Fruit fly (Drosophila melanogaster) whole organism, embryonic: ENCODE measurements around the gene scaf6.

Experiments used
- ATbp ChIP-seq: fragments of 200-800 bp; sonication (Bioruptor generic); optimal IDR thresholded peaks from 2 replicates; lab custom pipeline; 2017; ENCODE audit warnings: missing biosample characterization, mild to moderate bottlenecking, missing genetic modification characterization, missing genetic modification reagents
- Bteb2 ChIP-seq: fragments of 200-800 bp; sonication (Bioruptor generic); optimal IDR thresholded peaks from 2 replicates; lab custom pipeline; 2016; ENCODE audit warnings: missing biosample characterization, missing genetic modification characterization
- CG10209 ChIP-seq: fragments of 200-800 bp; sonication (Bioruptor generic); optimal IDR thresholded peaks from 3 replicates; lab custom pipeline; 2017; ENCODE audit warnings: missing biosample characterization, mild to moderate bottlenecking, missing genetic modification characterization, missing genetic modification reagents
- CG10366 ChIP-seq: fragments of 200-800 bp; sonication (Bioruptor generic); IDR thresholded peaks from 2 replicates; pipeline ENCODE4 v1.3.6; 2022; ENCODE audit warnings: missing biosample characterization, missing genetic modification characterization
- CG10979 ChIP-seq: fragments of 200-800 bp; sonication (Bioruptor generic); optimal IDR thresholded peaks from 2 replicates; lab custom pipeline; 2018; ENCODE audit warnings: missing biosample characterization, mild to moderate bottlenecking, missing genetic modification characterization, moderate library complexity
- CG11085 ChIP-seq: fragments of 200-800 bp; sonication (Bioruptor generic); IDR thresholded peaks from 2 replicates; pipeline ENCODE4 v1.3.6; 2022; ENCODE audit warnings: missing biosample characterization, missing genetic modification characterization
- CG11696 ChIP-seq: fragments of 200-800 bp; sonication (Bioruptor generic); IDR thresholded peaks from 2 replicates; pipeline ENCODE4 v1.3.6; 2022; ENCODE audit warnings: missing biosample characterization, missing genetic modification characterization
- CG12104 ChIP-seq: fragments of 200-800 bp; sonication (Bioruptor generic); optimal IDR thresholded peaks from 3 replicates; lab custom pipeline; 2016; ENCODE audit warnings: missing biosample characterization, missing genetic modification characterization
- CG1233 ChIP-seq: fragments of 200-800 bp; sonication (Bioruptor generic); optimal IDR thresholded peaks from 4 replicates; lab custom pipeline; 2018; ENCODE audit warnings: missing biosample characterization, mild to moderate bottlenecking, missing genetic modification characterization
- CG12391 ChIP-seq: fragments of 200-800 bp; sonication (Bioruptor generic); optimal IDR thresholded peaks from 3 replicates; lab custom pipeline; 2018; ENCODE audit warnings: missing biosample characterization, mild to moderate bottlenecking, missing genetic modification characterization, moderate library complexity
- CG12659 ChIP-seq: fragments of 200-800 bp; sonication (Bioruptor generic); optimal IDR thresholded peaks from 3 replicates; lab custom pipeline; 2017; ENCODE audit warnings: mild to moderate bottlenecking, missing biosample characterization, missing genetic modification reagents, missing genetic modification characterization
- CG13424 ChIP-seq: fragments of 200-800 bp; sonication (Bioruptor generic); optimal IDR thresholded peaks from 2 replicates; lab custom pipeline; 2019; ENCODE audit warnings: missing biosample characterization, mild to moderate bottlenecking, missing genetic modification characterization, moderate library complexity
- CG17359 ChIP-seq: fragments of 200-800 bp; sonication (Bioruptor generic); optimal IDR thresholded peaks from 3 replicates; lab custom pipeline; 2018; ENCODE audit warnings: missing biosample characterization, mild to moderate bottlenecking, missing genetic modification characterization, moderate library complexity
- CG17385 ChIP-seq: fragments of 200-800 bp; sonication (Bioruptor generic); optimal IDR thresholded peaks from 3 replicates; lab custom pipeline; 2018; ENCODE audit warnings: missing biosample characterization, mild to moderate bottlenecking, missing genetic modification characterization
- CG34422 ChIP-seq: fragments of 200-800 bp; sonication (Bioruptor generic); IDR thresholded peaks from 3 replicates; pipeline ENCODE4 v1.3.6; 2022; ENCODE audit warnings: missing biosample characterization, missing genetic modification characterization
- CG6272 ChIP-seq: fragments of 200-800 bp; sonication (Bioruptor generic); IDR thresholded peaks from 2 replicates; pipeline ENCODE4 v1.3.6; 2022; ENCODE audit warnings: missing biosample characterization, missing genetic modification characterization
- CG6765 ChIP-seq: fragments of 200-800 bp; sonication (Bioruptor generic); optimal IDR thresholded peaks from 3 replicates; lab custom pipeline; 2017; ENCODE audit warnings: missing biosample characterization, mild to moderate bottlenecking, missing genetic modification characterization
- CG6854 ChIP-seq: fragments of 200-800 bp; sonication (Bioruptor generic); optimal IDR thresholded peaks from 3 replicates; lab custom pipeline; 2017; ENCODE audit warnings: missing biosample characterization, mild to moderate bottlenecking, missing genetic modification characterization
- CG7745 ChIP-seq: fragments of 200-800 bp; sonication (Bioruptor generic); optimal IDR thresholded peaks from 2 replicates; lab custom pipeline; 2018; ENCODE audit warnings: missing biosample characterization, mild to moderate bottlenecking, missing genetic modification characterization, moderate library complexity
- CG8290 ChIP-seq, 3 experiments: fragments of 200-800 bp; sonication (Bioruptor generic); optimal IDR thresholded peaks; 2 replicates each; lab custom pipeline; 2016 to 2019; ENCODE audit warnings: missing biosample characterization in 3 of 3, missing genetic modification characterization in 3 of 3, mild to moderate bottlenecking in 2 of 3, moderate library complexity in 1 of 3
- CG8944 ChIP-seq: fragments of 200-800 bp; sonication (Bioruptor generic); optimal IDR thresholded peaks from 3 replicates; lab custom pipeline; 2016; ENCODE audit warnings: missing biosample characterization, missing genetic modification characterization
- CoRest ChIP-seq: fragments of 200-800 bp; sonication (Bioruptor generic); optimal IDR thresholded peaks from 3 replicates; lab custom pipeline; 2018; ENCODE audit warnings: missing biosample characterization, mild to moderate bottlenecking, missing genetic modification characterization, moderate library complexity
- Dfd ChIP-seq, 2 experiments: fragments of >200 bp; optimal IDR thresholded peaks; 2 replicates each; lab custom pipeline; 2017; ENCODE audit warnings: missing biosample characterization in 2 of 2, missing genetic modification characterization in 2 of 2
- Dip2 ChIP-seq: fragments of 200-800 bp; sonication (Bioruptor generic); IDR thresholded peaks from 2 replicates; pipeline ENCODE4 v1.3.6; 2022; ENCODE audit warnings: missing biosample characterization, missing genetic modification characterization
- E2f2 ChIP-seq: fragments of 200-800 bp; sonication (Bioruptor generic); IDR thresholded peaks from 2 replicates; pipeline ENCODE4 v1.3.6; 2022; ENCODE audit warnings: missing biosample characterization, missing genetic modification characterization
- ERR ChIP-seq: fragments of 200-800 bp; sonication (Bioruptor generic); optimal IDR thresholded peaks from 2 replicates; lab custom pipeline; 2016; ENCODE audit warnings: missing biosample characterization, missing genetic modification characterization
- H15 ChIP-seq: fragments of 200-800 bp; sonication (Bioruptor generic); IDR thresholded peaks from 3 replicates; pipeline ENCODE4 v1.3.6; 2022; ENCODE audit warnings: missing biosample characterization, missing genetic modification characterization
- HLHmδ ChIP-seq: fragments of 200-800 bp; sonication (Bioruptor generic); optimal IDR thresholded peaks from 2 replicates; lab custom pipeline; 2018; ENCODE audit warnings: missing biosample characterization, mild to moderate bottlenecking, missing genetic modification characterization, moderate library complexity
- HmgD ChIP-seq: fragments of 200-800 bp; sonication (Bioruptor generic); optimal IDR thresholded peaks from 3 replicates; lab custom pipeline; 2016; ENCODE audit warnings: missing biosample characterization, missing genetic modification characterization
- Mes4 ChIP-seq: fragments of 200-800 bp; sonication (Bioruptor generic); optimal IDR thresholded peaks from 2 replicates; lab custom pipeline; 2016; ENCODE audit warnings: missing biosample characterization, missing genetic modification characterization
- NC2α ChIP-seq: fragments of 200-800 bp; sonication (Bioruptor generic); optimal IDR thresholded peaks from 2 replicates; lab custom pipeline; 2016; ENCODE audit warnings: missing biosample characterization, missing genetic modification characterization
- PHDP ChIP-seq: fragments of 200-800 bp; sonication (Bioruptor generic); optimal IDR thresholded peaks from 3 replicates; lab custom pipeline; 2018; ENCODE audit warnings: missing biosample characterization, mild to moderate bottlenecking, missing genetic modification characterization, moderate library complexity
- Tbp ChIP-seq: fragments of >200 bp; optimal IDR thresholded peaks from 2 replicates; lab custom pipeline; 2018; ENCODE audit warnings: missing biosample characterization, missing genetic modification characterization
- Xbp1 ChIP-seq: fragments of 200-800 bp; sonication (Bioruptor generic); optimal IDR thresholded peaks from 3 replicates; lab custom pipeline; 2016; ENCODE audit warnings: missing biosample characterization, mild to moderate bottlenecking, missing genetic modification characterization
- br ChIP-seq: fragments of >200 bp; optimal IDR thresholded peaks from 2 replicates; lab custom pipeline; 2017
- bsh ChIP-seq, 2 experiments: fragments of 200-800 bp; sonication (Bioruptor generic); optimal IDR thresholded peaks; 2 replicates each; lab custom pipeline; 2017 to 2018; ENCODE audit warnings: mild to moderate bottlenecking in 2 of 2, missing biosample characterization in 2 of 2, missing genetic modification characterization in 2 of 2, moderate library complexity in 1 of 2
- btn ChIP-seq: fragments of 200-800 bp; sonication (Bioruptor generic); optimal IDR thresholded peaks from 2 replicates; lab custom pipeline; 2016; ENCODE audit warnings: missing biosample characterization, missing genetic modification characterization
- chif ChIP-seq, 2 experiments: fragments of 200-800 bp; sonication (Bioruptor generic); optimal IDR thresholded peaks; 3 replicates each; lab custom pipeline; 2016; ENCODE audit warnings: missing biosample characterization in 2 of 2, missing genetic modification characterization in 2 of 2
- chinmo ChIP-seq: fragments of 200-800 bp; sonication (Bioruptor generic); IDR thresholded peaks from 4 replicates; pipeline ENCODE4 v1.3.6; 2022; ENCODE audit warnings: missing biosample characterization, missing genetic modification characterization; ENCODE audit not compliant: partially characterized antibody
- croc ChIP-seq: fragments of 200-800 bp; sonication (Bioruptor generic); conservative IDR thresholded peaks from 3 replicates; pipeline ENCODE4 v1.3.6; 2022; ENCODE audit warnings: missing biosample characterization, missing genetic modification characterization
- gfzf ChIP-seq: fragments of 200-800 bp; sonication (Bioruptor generic); optimal IDR thresholded peaks from 2 replicates; lab custom pipeline; 2016; ENCODE audit warnings: missing biosample characterization, mild to moderate bottlenecking, missing genetic modification characterization, moderate library complexity
- her ChIP-seq: fragments of 200-800 bp; sonication (Bioruptor generic); optimal IDR thresholded peaks from 2 replicates; lab custom pipeline; 2016; ENCODE audit warnings: missing biosample characterization, missing genetic modification characterization
- onecut ChIP-seq: fragments of 200-800 bp; sonication (Bioruptor generic); IDR thresholded peaks from 2 replicates; pipeline ENCODE4 v1.3.6; 2022; ENCODE audit warnings: missing biosample characterization, missing genetic modification characterization
- p53 ChIP-seq: fragments of 200-800 bp; sonication (Bioruptor generic); optimal IDR thresholded peaks from 2 replicates; lab custom pipeline; 2016; ENCODE audit warnings: missing biosample characterization, missing genetic modification characterization
- pum ChIP-seq: fragments of 200-800 bp; sonication (Bioruptor generic); optimal IDR thresholded peaks from 2 replicates; lab custom pipeline; 2016; ENCODE audit warnings: missing biosample characterization, missing genetic modification characterization
- ro ChIP-seq: fragments of 200-800 bp; sonication (Bioruptor generic); IDR thresholded peaks from 2 replicates; pipeline ENCODE4 v1.3.6; 2022; ENCODE audit warnings: missing biosample characterization, missing genetic modification characterization
- tll ChIP-seq, 2 experiments: fragments of 200-800 bp in 1 of 2; fragments of >200 bp in 1 of 2; sonication (Bioruptor generic) in 1 of 2; optimal IDR thresholded peaks; 2 replicates each; lab custom pipeline; 2017 to 2019; ENCODE audit warnings: missing biosample characterization in 2 of 2, missing genetic modification characterization in 2 of 2, mild to moderate bottlenecking in 1 of 2, moderate library complexity in 1 of 2
- trh ChIP-seq: fragments of 200-800 bp; sonication (Bioruptor generic); optimal IDR thresholded peaks from 2 replicates; lab custom pipeline; 2016; ENCODE audit warnings: missing biosample characterization, missing genetic modification characterization
- zfh2 ChIP-seq: fragments of 200-800 bp; sonication (Bioruptor generic); optimal IDR thresholded peaks from 2 replicates; lab custom pipeline; 2016; ENCODE audit warnings: missing biosample characterization, missing genetic modification characterization

Gene scaf6

dm6 chr3L:17004765-17005414 lies 37.5 kb downstream of the scaf6 start (continued):
- TF ChIP-seq CG12104 = peak; percentile 11
- TF ChIP-seq CG6765 = no peak
- no peak for TF ChIP-seq CG8290 (GFP tag; optimal IDR thresholded peaks at IDR 0.05; lab: Kevin White, UChicago)
- peak in 1 of 2 experiments; percentile 13 for TF ChIP-seq CG8290 (tag; optimal IDR thresholded peaks at IDR 0.05; lab: Kevin White, UChicago)
- peak; percentile 5 for TF ChIP-seq HLHmδ (GFP tag; lab: Kevin White, UChicago)
- TF ChIP-seq CG10366 (GFP tag; lab: Robert Waterston, UW) = peak; percentile 43
- no peak for TF ChIP-seq CG7745 (tag; lab: Kevin White, UChicago)
- peak; percentile 12 for TF ChIP-seq ERR (GFP tag; lab: Kevin White, UChicago)
- no peak for TF ChIP-seq pum
- TF ChIP-seq br (lab: Kevin White, UChicago) = no peak
- 0 out of 4 replicates have a peak, but pooled peaks have one; percentile 16 for TF ChIP-seq chinmo (GFP tag; lab: Robert Waterston, UW)
- TF ChIP-seq her (GFP tag; lab: Kevin White, UChicago) = peak; percentile 16
- TF ChIP-seq CG11696 (GFP tag; lab: Robert Waterston, UW) = no peak
- TF ChIP-seq CG34422 (GFP tag; lab: Robert Waterston, UW) = peak; percentile 36; the same call in 1 of the 3 replicates
- TF ChIP-seq PHDP = no peak
- TF ChIP-seq CG6854 = no peak
- no peak for TF ChIP-seq trh (GFP tag; lab: Kevin White, UChicago)
- no peak for TF ChIP-seq croc (GFP tag; lab: Robert Waterston, UW)
- TF ChIP-seq CG6272 = no peak
- TF ChIP-seq CG17385 (GFP tag; lab: Kevin White, UChicago) = no peak
- no peak for TF ChIP-seq onecut (GFP tag; lab: Robert Waterston, UW)
- TF ChIP-seq E2f2 = no peak
- peak in 1 of 2 experiments; percentile 3 for TF ChIP-seq tll (GFP tag; optimal IDR thresholded peaks at IDR 0.05; lab: Kevin White, UChicago)
- TF ChIP-seq CG17359 (tag; lab: Kevin White, UChicago) = no peak
- no peak for TF ChIP-seq CG13424 (tag; lab: Kevin White, UChicago)
- TF ChIP-seq chif (GFP tag; optimal IDR thresholded peaks at IDR 0.05; lab: Kevin White, UChicago) = no peak
- no peak for TF ChIP-seq ro (GFP tag; lab: Robert Waterston, UW)
- TF ChIP-seq CG11085 (GFP tag; lab: Robert Waterston, UW) = peak; percentile 6; the same call in 1 of the 2 replicates
- TF ChIP-seq Mes4 (GFP tag; lab: Kevin White, UChicago) = no peak

- TF ChIP-seq CG10979 (tag; lab: Kevin White, UChicago) (peak; percentile 79), CG10209 (peak; percentile 88), Dip2 (GFP tag; lab: Robert Waterston, UW) (peak; percentile 29; the same call in 1 of the 2 replicates), HmgD (GFP tag; lab: Kevin White, UChicago) (peak; percentile 78), NC2α (peak; percentile 37), btn (GFP tag; lab: Kevin White, UChicago) (peak; percentile 79), gfzf (GFP tag; lab: Kevin White, UChicago) (no peak), Dfd (GFP tag; optimal IDR thresholded peaks at IDR 0.05; lab: Kevin White, UChicago) (no peak), ATbp (peak; percentile 70), Bteb2 (GFP tag; lab: Kevin White, UChicago) (peak; percentile 89), H15 (GFP tag; lab: Robert Waterston, UW) (peak; percentile 80), CG1233 (GFP tag; lab: Kevin White, UChicago) (peak; percentile 48), CG12391 (peak; percentile 87), bsh (GFP tag; optimal IDR thresholded peaks at IDR 0.05; lab: Kevin White, UChicago) (peak; percentile 77 to 79), CG8944 (peak; percentile 86), CG12104 (peak; percentile 82), p53 (peak; percentile 83), zfh2 (GFP tag; lab: Kevin White, UChicago) (peak; percentile 86), CoRest (tag; lab: Kevin White, UChicago) (peak; percentile 94), CG12659 (GFP tag; lab: Kevin White, UChicago) (peak; percentile 90), Tbp (GFP tag; lab: Kevin White, UChicago) (no peak), Xbp1 (GFP tag; lab: Kevin White, UChicago) (peak; percentile 84)
These were observed 38.1 kb downstream of the scaf6 start for dm6 chr3L:17004218-17004759.
